Worm (Caenorhabditis elegans) whole organism, mixed stage, embryonic: Measurements from ENCODE around the gene nhx-4.

Experiments used
- M03D4.4 ChIP-seq: sonication (generic microtip); optimal IDR thresholded peaks from 2 replicates; lab custom pipeline; 2017; ENCODE audit warnings: mild to moderate bottlenecking, missing genetic modification characterization, missing compliant biosample characterization
- ceh-83 ChIP-seq: fragments of 200-800 bp; sonication (Bioruptor generic); optimal IDR thresholded peaks from 2 replicates; lab custom pipeline; 2018; ENCODE audit warnings: mild to moderate bottlenecking, missing genetic modification characterization, missing compliant biosample characterization
- ces-1 ChIP-seq: fragments of 150-350 bp; optimal IDR thresholded peaks from 2 replicates; lab custom pipeline; 2014; ENCODE audit warnings: missing biosample characterization, missing genetic modification reagents, missing genetic modification characterization
- cnd-1 ChIP-seq: fragments of 200-800 bp; sonication (Bioruptor generic); optimal IDR thresholded peaks from 2 replicates; lab custom pipeline; 2018; ENCODE audit warnings: mild to moderate bottlenecking, missing genetic modification characterization, missing compliant biosample characterization
- elt-1 ChIP-seq: sonication (generic microtip); optimal IDR thresholded peaks from 2 replicates; lab custom pipeline; 2017; ENCODE audit warnings: missing genetic modification characterization, mild to moderate bottlenecking, missing compliant biosample characterization, antibody characterized with exemption, moderate library complexity, borderline replicate concordance; ENCODE audit not compliant: insufficient read depth
- hlh-1 ChIP-seq: fragments of 150-350 bp; optimal IDR thresholded peaks from 2 replicates; lab custom pipeline; 2014; ENCODE audit warnings: missing biosample characterization, missing genetic modification reagents, missing genetic modification characterization
- lin-32 ChIP-seq: fragments of 200-800 bp; sonication (Bioruptor generic); optimal IDR thresholded peaks from 2 replicates; lab custom pipeline; 2018; ENCODE audit warnings: mild to moderate bottlenecking, missing genetic modification characterization, missing compliant biosample characterization
- mep-1 ChIP-seq: fragments of 150-350 bp; optimal IDR thresholded peaks from 2 replicates; lab custom pipeline; 2017; ENCODE audit warnings: missing biosample characterization, missing genetic modification reagents, missing genetic modification characterization, inconsistent platforms
- mls-2 ChIP-seq: sonication (generic microtip); optimal IDR thresholded peaks from 2 replicates; lab custom pipeline; 2016; ENCODE audit warnings: mild to moderate bottlenecking, missing genetic modification characterization, moderate library complexity, missing compliant biosample characterization
- nhr-76 ChIP-seq: sonication (generic microtip); optimal IDR thresholded peaks from 2 replicates; lab custom pipeline; 2017; ENCODE audit warnings: missing biosample characterization, missing genetic modification characterization
- snpc-4 ChIP-seq: fragments of 150-350 bp; optimal IDR thresholded peaks from 2 replicates; lab custom pipeline; 2014; ENCODE audit warnings: missing biosample characterization, missing genetic modification characterization
- unc-120 ChIP-seq: sonication (generic microtip); optimal IDR thresholded peaks from 2 replicates; lab custom pipeline; 2017; ENCODE audit warnings: missing genetic modification characterization, missing compliant biosample characterization; ENCODE audit not compliant: poor library complexity, severe bottlenecking
- unc-62 ChIP-seq: fragments of 150-350 bp; optimal IDR thresholded peaks from 2 replicates; lab custom pipeline; 2014; ENCODE audit warnings: missing biosample characterization, missing genetic modification reagents, missing genetic modification characterization

Gene nhx-4

ce11 chrX:6958914-6959313 is 44.8 kb downstream of the nhx-4 start:
- TF ChIP-seq mls-2 (no peak), lin-32 (GFP tag; lab: Kevin White, UChicago) (no peak), ceh-83 (GFP tag; lab: Kevin White, UChicago) (no peak)

- TF ChIP-seq hlh-1 (peak; percentile 58), unc-120 (tag; lab: Kevin White, UChicago) (peak; percentile 13), unc-62 (GFP tag; lab: Kevin White, UChicago) (peak; percentile 93), elt-1 (tag; lab: Kevin White, UChicago) (no peak), lin-32 (GFP tag; lab: Kevin White, UChicago) (no peak)
These were observed 45.4 kb downstream of the nhx-4 start for ce11 chrX:6959534-6959933.

- TF ChIP-seq hlh-1 (peak; percentile 94), ceh-83 (GFP tag; lab: Kevin White, UChicago) (no peak)
These were observed 48.3 kb downstream of the nhx-4 start for ce11 chrX:6962347-6962746.

- peak; percentile 87 for TF ChIP-seq ces-1
- TF ChIP-seq nhr-76 (tag; lab: Kevin White, UChicago) = no peak
These were observed 49.8 kb downstream of the nhx-4 start for ce11 chrX:6963842-6964241.

ce11 chrX:6967057-6967456 is 53.0 kb downstream of the nhx-4 start, which contains the start of gene F01E11.3:
Gene F01E11.3 (plus strand): TSS chrX:6967357.
- TF ChIP-seq snpc-4 (tag; lab: Kevin White, UChicago) (no peak), cnd-1 (tag; lab: Kevin White, UChicago) (no peak)

- TF ChIP-seq M03D4.4 = no peak
- no peak for TF ChIP-seq mep-1 (tag; lab: Kevin White, UChicago)
These were observed 54.5 kb downstream of the nhx-4 start for ce11 chrX:6968553-6968952.

ce11 chrX:6970134-6970533 is 56.0 kb downstream of the nhx-4 start:
- TF ChIP-seq ceh-83 (GFP tag; lab: Kevin White, UChicago) (no peak), ces-1 (peak; percentile 84)
- TF ChIP-seq, all 35 proteins: peak for 1
